Worm (Caenorhabditis elegans): ENCODE results near the gene lgc-13.

DNA sequence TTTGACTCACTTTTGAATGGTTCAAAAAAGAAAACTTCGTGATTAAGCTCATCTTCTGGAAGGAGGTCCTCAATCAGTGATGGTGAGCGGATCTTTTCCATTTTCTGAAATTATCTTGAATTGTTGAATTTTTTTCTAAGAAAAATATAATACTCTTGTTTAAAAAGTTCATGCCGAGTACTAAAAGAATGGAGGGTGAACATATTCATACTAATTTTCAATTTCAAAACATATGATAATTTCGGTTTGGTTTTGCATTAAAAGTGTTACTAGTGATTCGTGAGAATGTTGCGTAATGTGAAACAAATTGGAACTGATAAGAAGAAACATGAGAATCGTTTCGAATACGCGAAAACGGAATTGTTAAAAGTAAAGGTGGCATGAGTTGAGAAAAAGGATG, 32.1 kb downstream of the lgc-13 start, which contains the start of gene lyst-1:
- TF ChIP-seq zip-8 (tag; optimal IDR thresholded peaks at IDR 0.05) = peak; percentile 10
- no peak for TF ChIP-seq blmp-1 (tag; optimal IDR thresholded peaks at IDR 0.05)
- no peak for TF ChIP-seq nhr-237 (tag; optimal IDR thresholded peaks at IDR 0.05)
- TF ChIP-seq sptf-1 (tag; optimal IDR thresholded peaks at IDR 0.05) = no peak
- no peak for TF ChIP-seq ceh-83 (GFP tag; optimal IDR thresholded peaks at IDR 0.05)
- TF ChIP-seq nhr-12 (tag; optimal IDR thresholded peaks at IDR 0.05) = no peak
- TF ChIP-seq lsy-2 (tag; optimal IDR thresholded peaks at IDR 0.05) = no peak
- TF ChIP-seq lin-13 (tag; optimal IDR thresholded peaks at IDR 0.05) = no peak
- TF ChIP-seq pha-4 (tag; optimal IDR thresholded peaks at IDR 0.05) = no peak
- TF ChIP-seq unc-62 (GFP tag; optimal IDR thresholded peaks at IDR 0.05) = no peak
- no peak for TF ChIP-seq ztf-11 (tag; optimal IDR thresholded peaks at IDR 0.05)
- no peak for TF ChIP-seq mep-1 (tag; optimal IDR thresholded peaks at IDR 0.05)
- TF ChIP-seq elt-3 (tag; optimal IDR thresholded peaks at IDR 0.05) = no peak

Measured in whole organism, mixed stage, embryonic.